Worm (Caenorhabditis elegans) whole organism, L1 larva: ENCODE data around the gene dod-22.
A peak's percentile ranks its signal among the peaks of the same experiment; 100 is the strongest.

ENCODE experiments used
- C04F5.9 ChIP-seq: sonication (generic microtip); optimal IDR thresholded peaks from 2 replicates; lab custom pipeline; 2016; ENCODE audit warnings: missing genetic modification characterization, missing compliant biosample characterization
- C16A3.4 ChIP-seq: fragments of 150-350 bp; optimal IDR thresholded peaks from 2 replicates; lab custom pipeline; 2014; ENCODE audit warnings: missing biosample characterization, missing genetic modification characterization
- alr-1 ChIP-seq: fragments of 200-800 bp; sonication (Bioruptor generic); optimal IDR thresholded peaks from 2 replicates; lab custom pipeline; 2018; ENCODE audit warnings: borderline replicate concordance, mild to moderate bottlenecking, missing genetic modification characterization, missing compliant biosample characterization
- ceh-8 ChIP-seq: fragments of 200-800 bp; sonication (Bioruptor generic); optimal IDR thresholded peaks from 2 replicates; lab custom pipeline; 2018; ENCODE audit warnings: mild to moderate bottlenecking, missing genetic modification characterization, moderate library complexity, missing compliant biosample characterization
- ceh-88 ChIP-seq: fragments of 200-800 bp; sonication (Bioruptor generic); IDR thresholded peaks from 2 replicates; pipeline ENCODE4 v1.3.6; 2022; ENCODE audit warnings: missing genetic modification characterization, missing compliant biosample characterization
- ces-1 ChIP-seq: fragments of 150-350 bp; optimal IDR thresholded peaks from 2 replicates; lab custom pipeline; 2014; ENCODE audit warnings: missing biosample characterization, missing genetic modification reagents, missing genetic modification characterization
- dsc-1 ChIP-seq: sonication (generic microtip); optimal IDR thresholded peaks from 2 replicates; lab custom pipeline; 2016; ENCODE audit warnings: mild to moderate bottlenecking, missing genetic modification characterization, missing compliant biosample characterization
- efl-1 ChIP-seq, 4 experiments: fragments of 150-350 bp; optimal IDR thresholded peaks in 3 of 4; peaks in 1 of 4; 1 replicate in 1 of 4; 2 replicates in 3 of 4; lab custom pipeline; 2014; ENCODE audit warnings: missing biosample characterization in 2 of 4, missing genetic modification characterization in 2 of 4, missing genetic modification reagents in 2 of 4
- egl-27 ChIP-seq, 2 experiments: fragments of 150-350 bp in 1 of 2; sonication (generic microtip); optimal IDR thresholded peaks; 3 replicates each; lab custom pipeline; 2017 to 2018; ENCODE audit warnings: missing biosample characterization in 2 of 2, missing genetic modification characterization in 2 of 2, missing genetic modification reagents in 2 of 2
- elt-2 ChIP-seq: sonication (generic microtip); optimal IDR thresholded peaks from 2 replicates; lab custom pipeline; 2016; ENCODE audit warnings: missing genetic modification characterization, mild to moderate bottlenecking, inconsistent platforms, missing compliant biosample characterization, missing genetic modification reagents
- elt-3 ChIP-seq, 6 experiments: fragments of 150-350 bp in 1 of 6; sonication (generic microtip); optimal IDR thresholded peaks; 2 replicates each; lab custom pipeline; 2017 to 2018; ENCODE audit warnings: missing biosample characterization in 6 of 6, missing genetic modification characterization in 6 of 6, inconsistent platforms in 1 of 6
- fos-1 ChIP-seq: fragments of 150-350 bp; optimal IDR thresholded peaks from 2 replicates; lab custom pipeline; 2014; ENCODE audit warnings: missing biosample characterization, missing genetic modification characterization
- hlh-17 ChIP-seq: fragments of 200-800 bp; sonication (Bioruptor generic); optimal IDR thresholded peaks from 2 replicates; lab custom pipeline; 2018; ENCODE audit warnings: missing genetic modification characterization, mild to moderate bottlenecking, missing compliant biosample characterization, moderate library complexity, borderline replicate concordance
- hlh-4 ChIP-seq: sonication (generic microtip); optimal IDR thresholded peaks from 2 replicates; lab custom pipeline; 2016; ENCODE audit warnings: mild to moderate bottlenecking, missing genetic modification characterization, missing compliant biosample characterization
- jun-1 ChIP-seq: fragments of 150-350 bp; optimal IDR thresholded peaks from 2 replicates; lab custom pipeline; 2014; ENCODE audit warnings: missing biosample characterization, missing genetic modification reagents, missing genetic modification characterization
- lin-13 ChIP-seq: fragments of 150-350 bp; optimal IDR thresholded peaks from 2 replicates; lab custom pipeline; 2014; ENCODE audit warnings: missing biosample characterization, missing genetic modification reagents, missing genetic modification characterization
- lin-14 ChIP-seq: fragments of 200-800 bp; sonication (Bioruptor generic); optimal IDR thresholded peaks from 2 replicates; lab custom pipeline; 2018; ENCODE audit warnings: mild to moderate bottlenecking, missing genetic modification characterization, moderate library complexity, missing compliant biosample characterization
- lin-35 ChIP-seq, 2 experiments: fragments of 150-350 bp; optimal IDR thresholded peaks; 2 replicates each; lab custom pipeline; 2014; ENCODE audit warnings: missing biosample characterization in 2 of 2, missing genetic modification characterization in 2 of 2, missing genetic modification reagents in 2 of 2
- lsy-2 ChIP-seq, 2 experiments: fragments of 150-350 bp; optimal IDR thresholded peaks; 2 replicates each; lab custom pipeline; 2014; ENCODE audit warnings: missing biosample characterization in 2 of 2, missing genetic modification characterization in 2 of 2
- nhr-19 ChIP-seq: fragments of 200-800 bp; sonication (Bioruptor generic); conservative IDR thresholded peaks from 2 replicates; pipeline ENCODE4 v1.3.6; 2022; ENCODE audit warnings: missing genetic modification characterization, missing compliant biosample characterization
- nhr-20 ChIP-seq: sonication (generic microtip); optimal IDR thresholded peaks from 2 replicates; lab custom pipeline; 2016; ENCODE audit warnings: mild to moderate bottlenecking, missing genetic modification characterization, missing compliant biosample characterization
- nhr-237 ChIP-seq: fragments of 150-350 bp; optimal IDR thresholded peaks from 2 replicates; lab custom pipeline; 2014; ENCODE audit warnings: missing biosample characterization, missing genetic modification characterization
- nhr-71 ChIP-seq: sonication (generic microtip); optimal IDR thresholded peaks from 2 replicates; lab custom pipeline; 2016; ENCODE audit warnings: mild to moderate bottlenecking, missing genetic modification characterization, moderate library complexity, missing compliant biosample characterization
- nhr-77 ChIP-seq: fragments of 150-350 bp; optimal IDR thresholded peaks from 2 replicates; lab custom pipeline; 2014; ENCODE audit warnings: missing biosample characterization, missing genetic modification characterization
- nhr-90 ChIP-seq: sonication (generic microtip); optimal IDR thresholded peaks from 2 replicates; lab custom pipeline; 2016; ENCODE audit warnings: mild to moderate bottlenecking, missing genetic modification characterization, missing compliant biosample characterization; ENCODE audit not compliant: poor library complexity
- pax-3 ChIP-seq: fragments of 200-800 bp; sonication (Bioruptor generic); optimal IDR thresholded peaks from 2 replicates; lab custom pipeline; 2018; ENCODE audit warnings: mild to moderate bottlenecking, missing genetic modification characterization, moderate library complexity, missing compliant biosample characterization
- pqm-1 ChIP-seq: sonication (generic microtip); optimal IDR thresholded peaks from 3 replicates; lab custom pipeline; 2017; ENCODE audit warnings: missing biosample characterization, missing genetic modification characterization
- rnt-1 ChIP-seq: sonication (generic microtip); optimal IDR thresholded peaks from 2 replicates; lab custom pipeline; 2016; ENCODE audit warnings: mild to moderate bottlenecking, missing genetic modification characterization, moderate library complexity, missing compliant biosample characterization
- skn-1 ChIP-seq: fragments of 150-350 bp; optimal IDR thresholded peaks from 2 replicates; lab custom pipeline; 2014; ENCODE audit warnings: missing biosample characterization, missing genetic modification characterization
- snu-23 ChIP-seq: sonication (generic microtip); optimal IDR thresholded peaks from 2 replicates; lab custom pipeline; 2016; ENCODE audit warnings: missing genetic modification characterization, missing compliant biosample characterization
- sptf-1 ChIP-seq: fragments of 150-350 bp; optimal IDR thresholded peaks from 2 replicates; lab custom pipeline; 2014; ENCODE audit warnings: missing biosample characterization, missing genetic modification characterization
- sup-37 ChIP-seq: fragments of 200-800 bp; sonication (Bioruptor generic); optimal IDR thresholded peaks from 2 replicates; lab custom pipeline; 2018; ENCODE audit warnings: mild to moderate bottlenecking, missing genetic modification characterization, missing compliant biosample characterization
- swsn-7 ChIP-seq: sonication (generic microtip); optimal IDR thresholded peaks from 2 replicates; lab custom pipeline; 2016; ENCODE audit warnings: missing genetic modification characterization, missing compliant biosample characterization
- tlp-1 ChIP-seq: fragments of 150-350 bp; optimal IDR thresholded peaks from 2 replicates; lab custom pipeline; 2014; ENCODE audit warnings: missing biosample characterization, missing genetic modification characterization
- unc-86 ChIP-seq: sonication (generic microtip); optimal IDR thresholded peaks from 2 replicates; lab custom pipeline; 2016; ENCODE audit warnings: missing genetic modification characterization, missing compliant biosample characterization
- zag-1 ChIP-seq: fragments of 150-350 bp; optimal IDR thresholded peaks from 2 replicates; lab custom pipeline; 2014; ENCODE audit warnings: missing biosample characterization, missing genetic modification characterization

Gene dod-22

DNA sequence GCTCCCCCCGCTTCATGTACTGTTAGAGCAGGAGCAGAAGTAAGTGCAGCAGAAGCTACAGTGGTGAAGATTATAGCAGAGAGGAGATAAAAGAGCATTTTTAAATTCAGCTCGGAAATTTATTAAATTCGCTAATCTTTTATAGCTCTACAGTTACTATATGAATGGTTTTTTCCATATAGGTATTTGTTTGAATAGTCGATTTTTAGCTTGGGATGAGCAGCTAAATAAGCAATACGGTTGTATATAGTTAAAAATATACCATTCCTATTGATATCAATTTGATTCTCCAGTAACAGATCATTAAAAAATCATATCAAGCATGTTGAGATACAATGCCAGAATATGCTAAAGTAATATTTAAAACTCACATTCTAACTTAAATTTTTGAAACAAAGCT is 38.5 kb upstream of the dod-22 start, which contains the start of gene srlf-5:
Gene srlf-5 (minus strand): TSS at position 101 of the 400 bp plus-strand sequence.
- TF ChIP-seq fos-1 (tag; lab: Kevin White, UChicago), result no peak
- TF ChIP-seq elt-3 (tag; optimal IDR thresholded peaks at IDR 0.05; lab: Kevin White, UChicago), result no peak
- TF ChIP-seq C16A3.4 (tag; lab: Kevin White, UChicago), result no peak
- no peak for TF ChIP-seq lin-35 (GFP tag; optimal IDR thresholded peaks at IDR 0.05; lab: Kevin White, UChicago)
- no peak for TF ChIP-seq zag-1
- no peak for TF ChIP-seq nhr-237

DNA sequence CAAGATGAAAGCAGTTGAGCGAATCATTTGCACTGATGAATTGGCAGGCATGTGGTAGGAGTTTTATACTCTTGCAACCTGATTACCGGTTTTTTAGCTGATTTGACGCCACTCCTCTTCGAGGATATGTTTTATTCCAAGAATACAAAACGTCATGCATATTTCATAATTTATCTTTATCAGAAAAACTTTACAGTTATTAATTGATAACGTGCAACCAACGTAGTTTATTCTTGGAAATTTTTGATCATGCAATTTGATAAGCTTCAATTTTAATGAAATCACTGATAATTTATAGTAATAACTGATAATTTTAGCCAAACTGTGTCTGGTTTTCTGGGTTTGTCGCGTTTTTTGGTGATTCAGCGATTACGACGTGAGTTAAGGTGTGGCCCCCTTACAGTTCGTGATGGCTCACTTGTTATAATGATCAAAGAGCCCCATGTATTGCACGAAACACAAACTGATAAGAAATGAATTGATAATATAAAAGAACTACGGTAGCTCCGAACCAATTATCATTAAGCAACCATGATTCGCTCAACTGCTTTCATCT is 28.9 kb upstream of the dod-22 start, which contains the start of the genes cld-1 and dod-21:
Gene cld-1 (minus strand): TSS at position 51 of the 556 bp plus-strand sequence.
Gene dod-21 (plus strand): TSS at position 518 of the 556 bp plus-strand sequence.
- peak; percentile 14 for TF ChIP-seq nhr-20 (tag; lab: Kevin White, UChicago)
- TF ChIP-seq elt-2 (tag; lab: Kevin White, UChicago), result peak; percentile 100
- TF ChIP-seq nhr-90, result peak; percentile 28
- peak; percentile 66 for TF ChIP-seq tlp-1 (tag; lab: Kevin White, UChicago)
- TF ChIP-seq snu-23 (GFP tag; lab: Kevin White, UChicago), result no peak
- TF ChIP-seq C04F5.9 (tag; lab: Kevin White, UChicago), result no peak
- TF ChIP-seq pqm-1 (tag; lab: Kevin White, UChicago), result peak; percentile 5
- TF ChIP-seq nhr-71, result peak; percentile 40
- TF ChIP-seq, all 84 proteins: peak for 6

DNA sequence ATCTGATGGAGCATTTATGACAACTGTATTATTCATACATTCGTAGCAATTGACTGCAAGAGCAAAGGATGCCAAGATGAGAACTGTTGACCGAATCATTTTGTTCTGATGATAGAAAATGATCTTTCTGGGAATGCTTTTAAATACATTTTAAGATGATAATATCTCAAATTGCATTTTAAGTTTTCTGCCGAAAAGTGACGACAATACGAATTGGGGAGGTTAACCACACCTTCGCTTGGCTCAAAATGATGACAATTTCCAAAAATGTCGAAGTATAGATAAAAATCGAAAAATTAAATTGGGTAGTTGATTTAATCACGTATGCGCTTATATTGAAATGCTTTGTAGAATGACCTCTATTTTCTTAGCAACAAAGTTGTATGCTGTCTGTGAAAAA is 23.9 kb upstream of the dod-22 start, which contains the start of gene dod-24:
Gene dod-24 (minus strand): TSS at position 101 of the 400 bp plus-strand sequence.
- TF ChIP-seq swsn-7 (tag; lab: Kevin White, UChicago), result no peak
- no peak for TF ChIP-seq jun-1 (tag; lab: Kevin White, UChicago)
- TF ChIP-seq C04F5.9 (tag; lab: Kevin White, UChicago), result no peak
- no peak for TF ChIP-seq lin-13 (GFP tag; lab: Kevin White, UChicago)
- TF ChIP-seq efl-1 (optimal IDR thresholded peaks at IDR 0.05; lab: Kevin White, UChicago), result no peak
- no peak for TF ChIP-seq efl-1 (GFP tag; optimal IDR thresholded peaks at IDR 0.05 in 1 of 2; lab: Kevin White, UChicago)
- no peak for TF ChIP-seq ceh-88 (GFP tag; lab: Robert Waterston, UW)
- no peak for TF ChIP-seq lin-35 (GFP tag; optimal IDR thresholded peaks at IDR 0.05; lab: Kevin White, UChicago)
- no peak for TF ChIP-seq egl-27 (tag; optimal IDR thresholded peaks at IDR 0.05; lab: Kevin White, UChicago)
- TF ChIP-seq lsy-2 (tag; optimal IDR thresholded peaks at IDR 0.05; lab: Kevin White, UChicago), result no peak
- no peak for TF ChIP-seq skn-1
- no peak for TF ChIP-seq hlh-4 (tag; lab: Kevin White, UChicago)
- no peak for TF ChIP-seq pax-3
- no peak for TF ChIP-seq hlh-17 (GFP tag; lab: Kevin White, UChicago)
- no peak for TF ChIP-seq tlp-1 (tag; lab: Kevin White, UChicago)
- TF ChIP-seq dsc-1 (tag; lab: Kevin White, UChicago), result no peak
- no peak for TF ChIP-seq unc-86 (tag; lab: Kevin White, UChicago)
- TF ChIP-seq rnt-1 (tag; lab: Kevin White, UChicago), result no peak
- TF ChIP-seq lin-14 (GFP tag; lab: Kevin White, UChicago), result no peak
- no peak for TF ChIP-seq ces-1 (GFP tag; lab: Kevin White, UChicago)
- TF ChIP-seq ceh-8 (GFP tag; lab: Kevin White, UChicago), result no peak

DNA sequence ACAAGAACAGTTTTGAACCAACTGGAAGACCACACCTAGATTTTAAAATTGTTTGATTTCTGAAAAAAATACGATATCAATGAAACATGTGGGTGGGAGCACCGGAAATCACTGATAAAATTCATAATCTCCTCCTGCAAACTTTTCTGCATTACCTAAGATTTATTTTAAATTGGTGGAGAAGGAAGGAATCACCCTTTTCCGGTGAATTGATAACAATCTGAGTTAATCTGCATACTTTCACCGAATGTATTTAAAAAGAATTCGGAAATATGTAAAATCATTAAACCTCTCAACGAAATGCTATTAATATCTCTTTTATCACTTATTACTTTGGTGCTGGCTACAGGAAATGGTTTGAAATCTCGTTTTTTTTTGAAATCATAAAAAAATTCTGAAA is 22.5 kb upstream of the dod-22 start, which contains the start of gene dct-19:
Gene dct-19 (plus strand): TSS at position 301 of the 400 bp plus-strand sequence.
- TF ChIP-seq C16A3.4 (tag; lab: Kevin White, UChicago) (no peak), skn-1 (no peak), nhr-19 (GFP tag; lab: Robert Waterston, UW) (no peak), nhr-71 (no peak), jun-1 (tag; lab: Kevin White, UChicago) (no peak), unc-86 (tag; lab: Kevin White, UChicago) (no peak), alr-1 (tag; lab: Kevin White, UChicago) (no peak), nhr-77 (tag; lab: Kevin White, UChicago) (no peak), sup-37 (GFP tag; lab: Kevin White, UChicago) (no peak), nhr-20 (tag; lab: Kevin White, UChicago) (no peak), sptf-1 (tag; lab: Kevin White, UChicago) (no peak), swsn-7 (tag; lab: Kevin White, UChicago) (no peak), egl-27 (tag; optimal IDR thresholded peaks at IDR 0.05; lab: Kevin White, UChicago) (no peak)
